Worm (Caenorhabditis elegans) whole organism, L4 larva: ENCODE results near the gene C26H9A.3.

Experiments used
- T26A8.4 ChIP-seq: fragments of 200-800 bp; sonication (Bioruptor generic); IDR thresholded peaks from 2 replicates; pipeline ENCODE4 v1.3.6; 2022; ENCODE audit warnings: missing genetic modification characterization, missing compliant biosample characterization
- aha-1 ChIP-seq: fragments of 150-350 bp; peaks from one replicate; lab custom pipeline; 2014; ENCODE audit warnings: missing biosample characterization, missing genetic modification characterization
- ceh-44 ChIP-seq: fragments of 200-800 bp; sonication (Bioruptor generic); IDR thresholded peaks from 2 replicates; pipeline ENCODE4 v1.3.6; 2022; ENCODE audit warnings: missing genetic modification reagents, missing genetic modification characterization, missing compliant biosample characterization
- ctbp-1 ChIP-seq: fragments of 200-800 bp; sonication (Bioruptor generic); IDR thresholded peaks from 2 replicates; pipeline ENCODE4 v1.3.6; 2022; ENCODE audit warnings: missing genetic modification reagents, missing genetic modification characterization, missing compliant biosample characterization
- daf-19 ChIP-seq: fragments of 200-800 bp; sonication (Bioruptor generic); conservative IDR thresholded peaks from 2 replicates; pipeline ENCODE4 v1.3.6; 2022; ENCODE audit warnings: missing genetic modification characterization, missing compliant biosample characterization
- daf-8 ChIP-seq: fragments of 200-800 bp; sonication (Bioruptor generic); IDR thresholded peaks from 2 replicates; pipeline ENCODE4 v1.3.6; 2022; ENCODE audit warnings: missing genetic modification characterization, missing compliant biosample characterization
- dmd-6 ChIP-seq: fragments of 200-800 bp; sonication (Bioruptor generic); IDR thresholded peaks from 2 replicates; pipeline ENCODE4 v1.3.6; 2022; ENCODE audit warnings: missing genetic modification reagents, missing genetic modification characterization, missing compliant biosample characterization
- dmd-9 ChIP-seq: fragments of 200-800 bp; sonication (Bioruptor generic); IDR thresholded peaks from 2 replicates; pipeline ENCODE4 v1.3.6; 2022; ENCODE audit warnings: missing genetic modification reagents, missing genetic modification characterization, missing compliant biosample characterization
- dpl-1 ChIP-seq: fragments of 150-350 bp; optimal IDR thresholded peaks from 2 replicates; lab custom pipeline; 2014; ENCODE audit warnings: missing biosample characterization, missing genetic modification reagents, missing genetic modification characterization
- egl-27 ChIP-seq: sonication (generic microtip); optimal IDR thresholded peaks from 3 replicates; lab custom pipeline; 2017; ENCODE audit warnings: missing biosample characterization, missing genetic modification reagents, missing genetic modification characterization
- egl-43 ChIP-seq: fragments of 200-800 bp; sonication (Bioruptor generic); IDR thresholded peaks from 2 replicates; pipeline ENCODE4 v1.3.6; 2022; ENCODE audit warnings: missing genetic modification reagents, missing genetic modification characterization, missing compliant biosample characterization
- hif-1 ChIP-seq, 2 experiments: sonication (generic microtip); optimal IDR thresholded peaks; 2 replicates each; lab custom pipeline; 2016 to 2017; ENCODE audit warnings: missing compliant biosample characterization in 2 of 2, missing genetic modification characterization in 2 of 2, missing genetic modification reagents in 2 of 2, missing genotype in 2 of 2, mild to moderate bottlenecking in 1 of 2
- hlh-11 ChIP-seq: fragments of 200-800 bp; sonication (Bioruptor generic); optimal IDR thresholded peaks from 2 replicates; lab custom pipeline; 2018; ENCODE audit warnings: mild to moderate bottlenecking, missing genetic modification characterization, missing compliant biosample characterization
- hmg-1.1 ChIP-seq: fragments of 200-800 bp; sonication (Bioruptor generic); IDR thresholded peaks from 2 replicates; pipeline ENCODE4 v1.3.6; 2022; ENCODE audit warnings: missing genetic modification reagents, missing genetic modification characterization, missing compliant biosample characterization
- jun-1 ChIP-seq: fragments of 150-350 bp; optimal IDR thresholded peaks from 2 replicates; lab custom pipeline; 2014; ENCODE audit warnings: missing biosample characterization, missing genetic modification reagents, missing genetic modification characterization
- lim-7 ChIP-seq: fragments of 200-800 bp; sonication (Bioruptor generic); IDR thresholded peaks from 2 replicates; pipeline ENCODE4 v1.3.6; 2022; ENCODE audit warnings: missing genetic modification characterization, missing compliant biosample characterization
- lin-1 ChIP-seq: fragments of 200-800 bp; sonication (Bioruptor generic); IDR thresholded peaks from 2 replicates; pipeline ENCODE4 v1.3.6; 2022; ENCODE audit warnings: missing genetic modification reagents, missing genetic modification characterization, missing compliant biosample characterization
- lin-38 ChIP-seq: fragments of 200-800 bp; sonication (Bioruptor generic); IDR thresholded peaks from 2 replicates; pipeline ENCODE4 v1.3.6; 2022; ENCODE audit warnings: missing genetic modification reagents, missing genetic modification characterization, missing compliant biosample characterization
- lir-3 ChIP-seq: sonication (generic microtip); optimal IDR thresholded peaks from 2 replicates; lab custom pipeline; 2016; ENCODE audit warnings: mild to moderate bottlenecking, missing genetic modification characterization, missing compliant biosample characterization
- madf-9 ChIP-seq: fragments of 200-800 bp; sonication (Bioruptor generic); conservative IDR thresholded peaks from 2 replicates; pipeline ENCODE4 v1.3.6; 2022; ENCODE audit warnings: missing genetic modification reagents, missing genetic modification characterization, missing compliant biosample characterization
- mdt-29 ChIP-seq: fragments of 200-800 bp; sonication (Bioruptor generic); IDR thresholded peaks from 2 replicates; pipeline ENCODE4 v1.3.6; 2022; ENCODE audit warnings: missing genetic modification reagents, missing genetic modification characterization, missing compliant biosample characterization
- mep-1 ChIP-seq: fragments of 150-350 bp; sonication (generic microtip); optimal IDR thresholded peaks from 3 replicates; lab custom pipeline; 2014; ENCODE audit warnings: missing biosample characterization, missing genetic modification characterization
- mxl-3 ChIP-seq: fragments of 200-800 bp; sonication (Bioruptor generic); optimal IDR thresholded peaks from 2 replicates; lab custom pipeline; 2018; ENCODE audit warnings: mild to moderate bottlenecking, missing genetic modification characterization, missing compliant biosample characterization
- nhr-11 ChIP-seq: fragments of 150-350 bp; optimal IDR thresholded peaks from 2 replicates; lab custom pipeline; 2014; ENCODE audit warnings: missing biosample characterization, missing genetic modification characterization
- nhr-28 ChIP-seq: fragments of 150-350 bp; optimal IDR thresholded peaks from 2 replicates; lab custom pipeline; 2014; ENCODE audit warnings: missing biosample characterization, missing genetic modification characterization
- nhr-48 ChIP-seq: sonication (generic microtip); optimal IDR thresholded peaks from 2 replicates; lab custom pipeline; 2016; ENCODE audit warnings: mild to moderate bottlenecking, missing genetic modification characterization, missing compliant biosample characterization
- nhr-6 ChIP-seq: fragments of 150-350 bp; optimal IDR thresholded peaks from 2 replicates; lab custom pipeline; 2014; ENCODE audit warnings: missing biosample characterization, missing genetic modification characterization
- set-16 ChIP-seq: fragments of 200-800 bp; sonication (Bioruptor generic); IDR thresholded peaks from 2 replicates; pipeline ENCODE4 v1.3.6; 2022; ENCODE audit warnings: missing genetic modification reagents, missing genetic modification characterization, missing compliant biosample characterization
- snpc-1.2 ChIP-seq: fragments of 200-800 bp; sonication (Bioruptor generic); IDR thresholded peaks from 2 replicates; pipeline ENCODE4 v1.3.6; 2022; ENCODE audit warnings: missing genetic modification reagents, missing genetic modification characterization, missing compliant biosample characterization
- tra-1 ChIP-seq: fragments of 200-800 bp; sonication (Bioruptor generic); IDR thresholded peaks from 2 replicates; pipeline ENCODE4 v1.3.6; 2022; ENCODE audit warnings: missing genetic modification reagents, missing genetic modification characterization, missing compliant biosample characterization
- unc-130 ChIP-seq: sonication (generic microtip); optimal IDR thresholded peaks from 2 replicates; lab custom pipeline; 2016; ENCODE audit warnings: missing genetic modification reagents, missing genetic modification characterization, missing compliant biosample characterization
- unc-39 ChIP-seq: sonication (generic microtip); optimal IDR thresholded peaks from 2 replicates; lab custom pipeline; 2017; ENCODE audit warnings: missing biosample characterization, missing genetic modification characterization
- unc-62 ChIP-seq, 3 experiments: fragments of 150-350 bp in 1 of 3; sonication (generic microtip); optimal IDR thresholded peaks in 2 of 3; peaks in 1 of 3; 1 replicate in 1 of 3; 2 replicates in 2 of 3; lab custom pipeline; 2014 to 2017; ENCODE audit warnings: missing biosample characterization in 3 of 3, missing genetic modification characterization in 3 of 3, missing genetic modification reagents in 3 of 3, missing genotype in 1 of 3
- zip-11 ChIP-seq: fragments of 200-800 bp; sonication (Bioruptor generic); IDR thresholded peaks from 2 replicates; pipeline ENCODE4 v1.3.6; 2022; ENCODE audit warnings: missing genetic modification characterization, missing compliant biosample characterization

The C26H9A.3 gene

DNA sequence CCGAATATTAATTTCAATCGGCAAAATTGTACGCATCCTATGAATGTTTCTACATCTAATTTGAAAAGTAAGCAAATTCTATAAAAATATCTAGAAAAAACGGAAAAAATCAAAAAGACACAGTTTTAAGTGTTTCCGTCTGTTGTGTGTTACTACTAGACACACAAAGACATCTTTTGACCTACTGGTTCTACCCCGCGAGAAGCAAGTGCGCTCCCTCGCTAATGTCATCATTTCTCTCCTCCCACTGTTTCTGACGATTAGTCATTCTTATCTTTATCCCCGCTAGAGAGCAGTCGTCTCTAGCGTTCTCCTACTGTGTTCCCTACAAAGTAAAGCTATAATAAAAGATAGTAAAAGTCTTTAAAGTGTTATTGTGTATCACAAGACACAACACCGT is 21.3 kb downstream of the C26H9A.3 start:
- TF ChIP-seq aha-1 (tag; lab: Kevin White, UChicago) (peak; percentile 14), lin-38 (GFP tag; lab: Robert Waterston, UW) (peak; percentile 54), unc-62 (GFP tag; optimal IDR thresholded peaks at IDR 0.05 in 1 of 2; lab: Kevin White, UChicago) (no peak), unc-62 (tag; optimal IDR thresholded peaks at IDR 0.05; lab: Kevin White, UChicago) (no peak)

DNA sequence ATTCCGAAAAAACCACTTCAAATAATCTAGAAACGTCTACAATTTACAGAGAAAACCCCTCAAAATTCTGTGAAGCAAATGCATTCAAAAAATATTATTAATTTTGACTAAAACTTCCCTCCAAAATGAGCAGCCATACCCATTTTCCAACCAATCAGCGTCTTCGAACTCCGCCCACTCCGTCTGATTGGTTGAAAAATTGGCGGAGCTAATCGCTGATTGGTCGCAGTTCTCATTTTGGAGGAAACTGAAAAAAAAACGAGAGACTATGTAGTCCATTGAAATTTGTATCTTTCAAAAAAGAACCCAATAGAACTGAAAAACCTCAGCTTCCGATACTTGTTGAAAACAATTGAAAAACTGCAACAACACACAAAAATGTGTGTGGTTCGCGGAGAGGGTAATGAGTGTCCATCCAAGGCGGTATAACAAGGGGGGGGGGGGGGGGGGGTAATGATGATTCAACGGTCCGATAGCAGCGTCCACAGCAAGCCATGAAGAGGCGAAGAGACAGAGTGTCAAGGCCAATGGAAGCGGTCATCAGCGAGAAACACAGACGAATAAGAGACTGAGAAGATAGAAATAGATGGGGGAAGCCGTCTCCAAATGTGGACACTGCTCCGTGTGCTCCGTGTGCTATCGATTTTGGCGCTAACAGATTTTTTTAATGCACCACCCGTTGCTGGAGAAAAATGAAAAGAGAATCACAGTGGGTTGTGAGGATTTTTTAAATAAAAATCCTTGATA is 22.1 kb downstream of the C26H9A.3 start:
- TF ChIP-seq mep-1 = peak; percentile 5
- peak; percentile 9 for TF ChIP-seq nhr-6 (tag; lab: Kevin White, UChicago)
- peak; percentile 4 for TF ChIP-seq hlh-11 (tag; lab: Kevin White, UChicago)
- TF ChIP-seq set-16 (GFP tag; lab: Robert Waterston, UW) = peak; percentile 31; the same call in 1 of the 2 replicates
- TF ChIP-seq T26A8.4 (GFP tag; lab: Robert Waterston, UW) = no peak
- no peak for TF ChIP-seq hif-1 (tag; optimal IDR thresholded peaks at IDR 0.05; lab: Kevin White, UChicago)
- TF ChIP-seq tra-1 (GFP tag; lab: Robert Waterston, UW) = no peak

DNA sequence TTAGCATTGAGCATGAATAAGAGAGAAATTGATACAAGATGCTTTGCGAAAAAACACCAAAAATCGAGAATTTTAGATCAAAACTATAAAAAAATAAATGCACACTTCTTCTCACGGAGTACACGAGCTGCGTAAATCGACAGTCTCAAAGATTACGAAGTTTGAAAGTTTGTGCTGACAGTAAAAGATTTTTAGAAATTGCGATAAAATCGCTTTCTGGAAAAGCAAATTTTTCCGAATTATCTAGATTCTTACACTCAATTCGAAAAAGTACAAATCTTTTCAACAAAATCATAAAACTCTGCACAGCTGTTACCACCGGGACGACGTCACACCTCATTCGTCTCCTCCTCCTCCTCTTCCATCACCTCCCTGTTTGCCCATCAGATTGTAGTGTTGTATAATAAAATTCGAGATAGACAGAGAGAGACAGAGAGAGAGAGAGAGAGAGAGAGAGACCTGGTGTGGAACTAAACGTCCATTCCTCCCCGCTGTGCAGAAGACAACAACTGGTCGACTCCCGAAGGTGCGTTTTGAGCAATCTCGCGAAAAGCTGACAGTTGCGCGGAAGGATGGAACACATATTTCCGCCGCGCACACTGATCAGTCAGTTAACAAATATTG is 24.0 kb downstream of the C26H9A.3 start:
- TF ChIP-seq zip-11 (GFP tag; lab: Robert Waterston, UW) = no peak
- no peak for TF ChIP-seq mxl-3 (GFP tag; lab: Kevin White, UChicago)
- no peak for TF ChIP-seq unc-130 (GFP tag; lab: Kevin White, UChicago)
- peak; percentile 5 for TF ChIP-seq nhr-11 (tag; lab: Kevin White, UChicago)
- TF ChIP-seq nhr-6 (tag; lab: Kevin White, UChicago) = no peak
- TF ChIP-seq lir-3 (tag; lab: Kevin White, UChicago) = no peak
- peak; percentile 26; the same call in 1 of the 2 replicates for TF ChIP-seq set-16 (GFP tag; lab: Robert Waterston, UW)
- TF ChIP-seq nhr-48 (tag; lab: Kevin White, UChicago) = no peak
- TF ChIP-seq hmg-1.1 (GFP tag; lab: Robert Waterston, UW) = no peak
- peak; percentile 14 for TF ChIP-seq hlh-11 (tag; lab: Kevin White, UChicago)
- TF ChIP-seq dpl-1 (GFP tag; lab: Kevin White, UChicago) = no peak
- no peak for TF ChIP-seq nhr-28 (tag; lab: Kevin White, UChicago)
- no peak for TF ChIP-seq daf-19 (GFP tag; lab: Robert Waterston, UW)
- no peak for TF ChIP-seq T26A8.4 (GFP tag; lab: Robert Waterston, UW)
- TF ChIP-seq dmd-6 (GFP tag; lab: Robert Waterston, UW) = no peak
- TF ChIP-seq ctbp-1 (GFP tag; lab: Robert Waterston, UW) = no peak
- TF ChIP-seq unc-39 (tag; lab: Kevin White, UChicago) = no peak
- TF ChIP-seq unc-62 (GFP tag; optimal IDR thresholded peaks at IDR 0.05 in 1 of 2; lab: Kevin White, UChicago) = peak in 1 of 2 experiments; percentile 94
- TF ChIP-seq unc-62 (tag; optimal IDR thresholded peaks at IDR 0.05; lab: Kevin White, UChicago) = no peak
- TF ChIP-seq snpc-1.2 (GFP tag; lab: Robert Waterston, UW) = no peak
- TF ChIP-seq dmd-9 (GFP tag; lab: Robert Waterston, UW) = no peak
- TF ChIP-seq daf-8 (GFP tag; lab: Robert Waterston, UW) = no peak
- TF ChIP-seq egl-27 = no peak
- TF ChIP-seq lim-7 (GFP tag; lab: Robert Waterston, UW) = no peak

DNA sequence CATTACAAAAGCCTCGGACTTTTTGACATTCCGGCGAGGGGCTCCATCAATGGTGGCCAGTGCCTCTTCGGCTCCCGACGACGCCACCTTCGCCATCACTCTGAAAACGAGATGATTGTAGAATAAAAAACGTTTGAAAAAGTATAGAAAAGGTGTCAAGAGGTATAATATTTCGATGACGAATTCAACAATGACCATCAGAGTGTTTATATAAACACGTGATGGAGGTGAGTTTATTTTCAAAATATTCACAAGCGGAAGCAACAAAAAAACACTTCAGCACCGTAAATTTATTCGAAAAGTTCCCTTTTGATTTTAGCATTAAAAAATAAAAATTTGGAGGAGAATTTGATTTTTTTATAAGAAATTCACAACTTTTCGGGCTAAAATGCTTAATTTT is 24.6 kb downstream of the C26H9A.3 start, which contains the start of gene efa-6:
Gene efa-6 (minus strand): TSS at position 101 of the 400 bp plus-strand sequence.
- TF ChIP-seq egl-43 (GFP tag; lab: Robert Waterston, UW) (no peak), ceh-44 (GFP tag; lab: Robert Waterston, UW) (no peak), madf-9 (GFP tag; lab: Robert Waterston, UW) (no peak), mdt-29 (GFP tag; lab: Robert Waterston, UW) (no peak), unc-130 (GFP tag; lab: Kevin White, UChicago) (no peak), lin-1 (GFP tag; lab: Robert Waterston, UW) (no peak), jun-1 (tag; lab: Kevin White, UChicago) (no peak)
